Fruit fly (Drosophila melanogaster) Kc167 (cell line): ENCODE data around the gene D1.

Experiments
- Sin3A ChIP-seq: fragments of >200 bp; optimal IDR thresholded peaks from 2 replicates; lab custom pipeline; 2018; ENCODE audit warnings: missing external identifiers
- psq ChIP-seq: fragments of >200 bp; optimal IDR thresholded peaks from 2 replicates; lab custom pipeline; 2017; ENCODE audit warnings: missing external identifiers

DNA sequence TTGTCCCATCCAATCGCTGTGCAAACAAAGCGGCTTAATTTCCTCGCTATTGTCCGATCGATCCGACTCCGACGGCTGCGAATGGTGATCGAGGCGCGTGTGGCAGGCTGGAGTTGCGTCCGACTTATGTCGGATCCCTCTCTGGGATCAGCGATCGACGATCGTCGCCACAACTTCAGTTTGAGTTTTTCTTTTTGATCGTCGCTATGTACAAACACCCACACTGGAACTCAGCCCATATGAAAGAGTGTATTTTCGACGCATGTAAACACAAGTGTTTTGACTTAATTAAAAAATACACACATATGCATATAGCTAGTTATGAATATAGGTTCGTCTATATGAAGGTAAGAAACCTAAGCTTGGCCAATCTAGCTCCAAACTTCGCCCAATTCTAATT is 23.6 kb upstream of the D1 start, which contains the start of gene sage:
- no peak for TF ChIP-seq Sin3A
- TF ChIP-seq psq (lab: Kevin White, UChicago), result no peak
